Fruit fly (Drosophila melanogaster): ENCODE data around the gene HP1c.

DNA sequence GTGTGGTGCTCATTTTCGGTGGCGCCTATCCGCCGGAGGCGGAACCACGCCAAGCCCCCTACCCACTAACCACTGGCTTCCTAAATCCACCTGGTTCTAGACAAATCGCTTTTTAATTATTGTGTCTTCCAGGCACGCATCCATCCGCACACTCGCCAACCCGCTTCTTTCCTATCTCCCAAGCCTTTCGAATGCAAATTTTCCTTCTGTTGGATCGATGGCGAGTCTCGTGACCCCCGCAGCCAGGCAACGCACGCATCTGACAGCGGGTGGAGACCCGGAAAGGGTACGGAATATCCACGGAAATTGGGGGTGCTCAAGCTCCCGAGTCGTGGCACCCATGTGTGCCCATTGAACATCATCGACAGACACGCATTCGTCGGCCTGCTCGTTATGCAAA, 38.2 kb upstream of the HP1c start, which contains the start of gene CG13842:
- TF ChIP-seq CG8478 (optimal IDR thresholded peaks at IDR 0.05) (no peak), CTCF (optimal IDR thresholded peaks at IDR 0.05) (no peak)

Data from S2 (cell line).